Fruit fly (Drosophila melanogaster): ENCODE results near the gene CG31465.

Gene CG31465

DNA sequence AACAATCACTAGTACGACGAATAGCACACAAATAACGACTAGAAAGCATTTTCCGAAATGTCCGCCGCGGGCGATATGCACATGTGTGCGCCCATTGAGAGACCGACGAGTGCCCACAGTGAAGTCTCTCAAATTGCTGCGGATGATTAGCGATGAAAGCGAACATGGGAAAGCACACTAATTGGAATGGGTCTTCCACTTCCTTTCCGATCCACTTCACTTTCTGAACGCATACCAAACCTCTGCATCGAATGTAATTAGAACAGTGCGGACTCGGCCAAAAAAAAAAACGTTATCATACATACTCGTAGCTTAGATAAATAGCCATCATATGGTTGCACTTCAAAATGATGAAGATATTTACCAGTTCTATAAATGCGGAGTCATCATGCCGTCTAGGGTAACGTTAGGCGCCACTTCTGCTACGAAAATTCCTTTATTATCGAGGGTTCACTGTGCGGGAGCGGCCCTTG is 30.6 kb upstream of the CG31465 start (continued):
- TF ChIP-seq D (optimal IDR thresholded peaks at IDR 0.05): no peak
- peak; percentile 41 for TF ChIP-seq D (GFP tag; optimal IDR thresholded peaks at IDR 0.05)
- TF ChIP-seq E2f1 (GFP tag; IDR thresholded peaks at IDR 0.05): no peak
- peak; percentile 18 for TF ChIP-seq cg (GFP tag; optimal IDR thresholded peaks at IDR 0.05)
- TF ChIP-seq zen (tag; optimal IDR thresholded peaks at IDR 0.05): peak; percentile 23
- TF ChIP-seq stc (GFP tag; IDR thresholded peaks at IDR 0.05): 0 out of 2 replicates have a peak, but pooled peaks have one; percentile 45
- TF ChIP-seq D19A (tag; optimal IDR thresholded peaks at IDR 0.05): no peak
- TF ChIP-seq HHEX (GFP tag; optimal IDR thresholded peaks at IDR 0.05): peak; percentile 37
- TF ChIP-seq pnt (GFP tag; optimal IDR thresholded peaks at IDR 0.05): peak; percentile 33
- TF ChIP-seq ATbp (GFP tag; optimal IDR thresholded peaks at IDR 0.05): peak; percentile 24
- peak; percentile 73 for TF ChIP-seq Med (GFP tag)
- TF ChIP-seq Gsc (GFP tag; IDR thresholded peaks at IDR 0.05): no peak
- peak; percentile 43 for TF ChIP-seq gem (tag; optimal IDR thresholded peaks at IDR 0.05)
- peak; percentile 23 for TF ChIP-seq CG9727 (GFP tag; optimal IDR thresholded peaks at IDR 0.05)
- TF ChIP-seq bbx (GFP tag; IDR thresholded peaks at IDR 0.05; ENCODE audit: partially characterized antibody): no peak
- no peak for TF ChIP-seq CG17186 (GFP tag; optimal IDR thresholded peaks at IDR 0.05)
- peak; percentile 27 for TF ChIP-seq tio (GFP tag; optimal IDR thresholded peaks at IDR 0.05)
- peak; percentile 38 for TF ChIP-seq CG1603 (tag; optimal IDR thresholded peaks at IDR 0.05)
- TF ChIP-seq shn (GFP tag; optimal IDR thresholded peaks at IDR 0.05): peak; percentile 67
- peak; percentile 6 for TF ChIP-seq CG8281 (tag; optimal IDR thresholded peaks at IDR 0.05)
- TF ChIP-seq lola (GFP tag; optimal IDR thresholded peaks at IDR 0.05): peak in 1 of 3 experiments; percentile 55
- TF ChIP-seq Ets65A (GFP tag): peak; percentile 89
- TF ChIP-seq br (optimal IDR thresholded peaks at IDR 0.05): no peak
- TF ChIP-seq chn (GFP tag; optimal IDR thresholded peaks at IDR 0.05): peak; percentile 9
- 0 out of 3 replicates have a peak, but pooled peaks have one; percentile 36 for TF ChIP-seq jigr1 (GFP tag; IDR thresholded peaks at IDR 0.05)
- TF ChIP-seq CG9876 (GFP tag; optimal IDR thresholded peaks at IDR 0.05): no peak
- peak; percentile 18 for TF ChIP-seq crc (GFP tag; optimal IDR thresholded peaks at IDR 0.05)
- TF ChIP-seq Spps (tag; optimal IDR thresholded peaks at IDR 0.05): no peak
- peak; percentile 64 for TF ChIP-seq ci (GFP tag; IDR thresholded peaks at IDR 0.05)
- TF ChIP-seq CG14965 (GFP tag; optimal IDR thresholded peaks at IDR 0.05; ENCODE audit: borderline replicate concordance): no peak
- no peak for TF ChIP-seq dan (GFP tag; IDR thresholded peaks at IDR 0.05)
- peak; percentile 48 for TF ChIP-seq CG17328 (GFP tag; IDR thresholded peaks at IDR 0.05)
- no peak for TF ChIP-seq CG8359 (GFP tag; optimal IDR thresholded peaks at IDR 0.05; ENCODE audit: borderline replicate concordance)
- TF ChIP-seq cas (GFP tag; IDR thresholded peaks at IDR 0.05): no peak
- peak; percentile 7 for TF ChIP-seq CG4707 (GFP tag; optimal IDR thresholded peaks at IDR 0.05)
- TF ChIP-seq hb (GFP tag; IDR thresholded peaks at IDR 0.05; ENCODE audit: partially characterized antibody): no peak
- TF ChIP-seq CG43689 (GFP tag; IDR thresholded peaks at IDR 0.05): no peak
- TF ChIP-seq Atf3 (GFP tag; optimal IDR thresholded peaks at IDR 0.05): peak; percentile 12
- no peak for TF ChIP-seq ttk (GFP tag; IDR thresholded peaks at IDR 0.05)
- no peak for TF ChIP-seq CG7928 (GFP tag; optimal IDR thresholded peaks at IDR 0.05)
- no peak for TF ChIP-seq sug (tag; optimal IDR thresholded peaks at IDR 0.05)
- TF ChIP-seq Mes4 (GFP tag; optimal IDR thresholded peaks at IDR 0.05): peak; percentile 55
- TF ChIP-seq B-H1 (GFP tag; IDR thresholded peaks at IDR 0.05): peak; percentile 16; the same call in 1 of the 3 replicates
- no peak for TF ChIP-seq CG10366 (GFP tag; IDR thresholded peaks at IDR 0.05)
- TF ChIP-seq Bdp1 (GFP tag; optimal IDR thresholded peaks at IDR 0.05): no peak
- TF ChIP-seq Sry-β (GFP tag; optimal IDR thresholded peaks at IDR 0.05): no peak
- no peak for TF ChIP-seq CG33213 (GFP tag; optimal IDR thresholded peaks at IDR 0.05)
- TF ChIP-seq trem (tag; optimal IDR thresholded peaks at IDR 0.05): no peak
- no peak for TF ChIP-seq Rfx (GFP tag; IDR thresholded peaks at IDR 0.05)
- no peak for TF ChIP-seq Bgb (GFP tag; IDR thresholded peaks at IDR 0.05; ENCODE audit: partially characterized antibody)
- peak; percentile 24 for TF ChIP-seq oc (tag; optimal IDR thresholded peaks at IDR 0.05)
